Worm (Caenorhabditis elegans) whole organism, L2 larva: ENCODE data around the gene elf-1.

ENCODE experiments used
- Y55F3AM.14 ChIP-seq: fragments of 200-800 bp; sonication (Bioruptor generic); optimal IDR thresholded peaks from 2 replicates; lab custom pipeline; 2018; ENCODE audit warnings: mild to moderate bottlenecking, missing genetic modification characterization, missing compliant biosample characterization
- ama-1 ChIP-seq: fragments of 150-350 bp; optimal IDR thresholded peaks from 2 replicates; lab custom pipeline; 2018; ENCODE audit warnings: inconsistent platforms
- ceh-82 ChIP-seq: fragments of 150-350 bp; optimal IDR thresholded peaks from 2 replicates; lab custom pipeline; 2014; ENCODE audit warnings: missing biosample characterization, missing genetic modification characterization
- lin-13 ChIP-seq: fragments of 150-350 bp; optimal IDR thresholded peaks from 2 replicates; lab custom pipeline; 2014; ENCODE audit warnings: missing biosample characterization, missing genetic modification reagents, missing genetic modification characterization
- lsy-2 ChIP-seq, 2 experiments: fragments of 150-350 bp in 1 of 2; sonication (generic microtip) in 1 of 2; optimal IDR thresholded peaks; 2 replicates each; lab custom pipeline; 2014 to 2017; ENCODE audit warnings: missing biosample characterization in 2 of 2, missing genetic modification characterization in 2 of 2
- mbf-1 ChIP-seq: sonication (generic microtip); optimal IDR thresholded peaks from 2 replicates; lab custom pipeline; 2017; ENCODE audit warnings: missing biosample characterization, missing genetic modification characterization
- nhr-23 ChIP-seq: fragments of 150-350 bp; optimal IDR thresholded peaks from 2 replicates; lab custom pipeline; 2014; ENCODE audit warnings: missing biosample characterization, missing genetic modification reagents, missing genetic modification characterization
- nhr-25 ChIP-seq: fragments of 150-350 bp; sonication (generic microtip); optimal IDR thresholded peaks from 3 replicates; lab custom pipeline; 2014; ENCODE audit warnings: missing biosample characterization, missing genetic modification characterization
- nhr-6 ChIP-seq: fragments of 150-350 bp; optimal IDR thresholded peaks from 2 replicates; lab custom pipeline; 2014; ENCODE audit warnings: missing biosample characterization, missing genetic modification characterization
- sma-9 ChIP-seq, 2 experiments: fragments of 150-350 bp in 1 of 2; sonication (generic microtip) in 1 of 2; optimal IDR thresholded peaks; 2 replicates each; lab custom pipeline; 2014 to 2016; ENCODE audit warnings: missing genetic modification characterization in 2 of 2, mild to moderate bottlenecking in 1 of 2, missing biosample characterization in 1 of 2, missing compliant biosample characterization in 1 of 2, missing genetic modification reagents in 1 of 2, moderate library complexity in 1 of 2
- unc-62 ChIP-seq: fragments of 150-350 bp; optimal IDR thresholded peaks from 2 replicates; lab custom pipeline; 2014; ENCODE audit warnings: missing biosample characterization, missing genetic modification reagents, missing genetic modification characterization
- zag-1 ChIP-seq: fragments of 150-350 bp; optimal IDR thresholded peaks from 2 replicates; lab custom pipeline; 2014; ENCODE audit warnings: missing biosample characterization, missing genetic modification characterization

The elf-1 gene

DNA sequence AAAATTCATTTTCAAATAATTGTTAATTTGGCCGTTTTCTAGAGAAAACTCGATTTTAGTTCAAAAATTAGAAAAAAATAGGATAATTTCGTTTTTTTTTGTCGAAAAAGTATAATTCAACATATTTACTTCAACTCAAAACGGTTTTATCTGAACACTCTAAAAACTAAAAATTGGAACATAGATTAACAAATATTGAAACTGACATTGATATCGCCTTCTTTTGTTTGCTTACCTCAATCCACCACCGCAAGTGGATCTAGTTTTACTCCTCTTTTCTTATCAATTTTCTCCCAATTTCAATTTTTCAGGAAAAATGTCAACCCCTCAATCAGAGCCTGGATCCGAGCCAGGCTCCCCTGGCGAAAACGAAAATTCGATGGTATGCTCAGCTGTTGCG is 75.9 kb downstream of the elf-1 start, which contains the start of gene ptl-1:
TSS of gene ptl-1 (plus strand) at position 301 of the 400 bp plus-strand sequence.
- no peak for TF ChIP-seq nhr-25
- TF ChIP-seq nhr-23, result no peak
- TF ChIP-seq ceh-82, result no peak
- TF ChIP-seq zag-1 (tag; lab: Kevin White, UChicago), result no peak
- no peak for TF ChIP-seq Y55F3AM.14 (GFP tag; lab: Kevin White, UChicago)
- TF ChIP-seq mbf-1 (tag; lab: Kevin White, UChicago), result no peak
- no peak for TF ChIP-seq unc-62 (GFP tag; lab: Kevin White, UChicago)
- TF ChIP-seq sma-9 (GFP tag; optimal IDR thresholded peaks at IDR 0.05; lab: Kevin White, UChicago), result no peak
- no peak for TF ChIP-seq sma-9 (tag; optimal IDR thresholded peaks at IDR 0.05; lab: Kevin White, UChicago)
- TF ChIP-seq nhr-6, result no peak
- TF ChIP-seq ama-1 (lab: Kevin White, UChicago), result no peak
- TF ChIP-seq lsy-2 (tag; optimal IDR thresholded peaks at IDR 0.05; lab: Kevin White, UChicago), result no peak
- no peak for TF ChIP-seq lin-13
